1 fruit fly cellular context compared by ENCODE assay signal in genomic region chrX:6793390-6793789, dm6.
A peak's percentile ranks its signal among the peaks of the same experiment; 100 is the strongest.
TF ChIP-seq lines count a peak whose summit lies in the region.

No protein-coding gene starts in this region.

TF ChIP-seq in whole organism, embryonic, 481 proteins besides CTCF, POLR2A, EP300 and RAD21 (continued from another document and continues in another):
- TF ChIP-seq CG11504 (tag; optimal IDR thresholded peaks at IDR 0.05; lab: Kevin White, UChicago) (peak; percentile 82), Dip3 (GFP tag; optimal IDR thresholded peaks at IDR 0.05; lab: Kevin White, UChicago) (peak; percentile 56), ttk (GFP tag; IDR thresholded peaks at IDR 0.05; lab: Robert Waterston, UW) (peak; percentile 76), ac (GFP tag; optimal IDR thresholded peaks at IDR 0.05; lab: Kevin White, UChicago) (no peak), CG4730 (GFP tag; IDR thresholded peaks at IDR 0.05; lab: Robert Waterston, UW) (peak; percentile 32; the same call in 1 of the 2 replicates), Mes4 (GFP tag; optimal IDR thresholded peaks at IDR 0.05; lab: Kevin White, UChicago) (peak; percentile 32), z (GFP tag; IDR thresholded peaks at IDR 0.05; lab: Robert Waterston, UW) (no peak), ase (GFP tag; IDR thresholded peaks at IDR 0.05; lab: Robert Waterston, UW) (peak; percentile 65; the same call in 2 of the 3 replicates), CG18011 (GFP tag; optimal IDR thresholded peaks at IDR 0.05; lab: Kevin White, UChicago) (peak; percentile 22), chm (GFP tag; IDR thresholded peaks at IDR 0.05; lab: Robert Waterston, UW) (peak; percentile 59; the same call in 1 of the 2 replicates), sug (tag; optimal IDR thresholded peaks at IDR 0.05; lab: Kevin White, UChicago) (no peak), CG5245 (GFP tag; optimal IDR thresholded peaks at IDR 0.05; lab: Kevin White, UChicago) (peak; percentile 42), CG1603 (tag; optimal IDR thresholded peaks at IDR 0.05; lab: Kevin White, UChicago) (peak; percentile 81), ci (GFP tag; IDR thresholded peaks at IDR 0.05; lab: Robert Waterston, UW) (peak; percentile 87), CG16779 (GFP tag; IDR thresholded peaks at IDR 0.05; lab: Robert Waterston, UW) (peak; percentile 37; the same call in 1 of the 2 replicates), Gug (GFP tag; IDR thresholded peaks at IDR 0.05; lab: Robert Waterston, UW) (peak; percentile 69; the same call in 2 of the 4 replicates), HHEX (GFP tag; optimal IDR thresholded peaks at IDR 0.05; lab: Kevin White, UChicago) (peak; percentile 67), lov (optimal IDR thresholded peaks at IDR 0.05; lab: Kevin White, UChicago) (no peak), lov (GFP tag; IDR thresholded peaks at IDR 0.05; lab: Robert Waterston, UW) (no peak), CG8924 (tag; optimal IDR thresholded peaks at IDR 0.05; lab: Kevin White, UChicago) (peak; percentile 14), zfh1 (GFP tag; IDR thresholded peaks at IDR 0.05; lab: Robert Waterston, UW) (peak; percentile 78), stc (GFP tag; IDR thresholded peaks at IDR 0.05; lab: Robert Waterston, UW) (peak; percentile 73), ftz-f1 (GFP tag; optimal IDR thresholded peaks at IDR 0.05; lab: Kevin White, UChicago) (no peak), Spps (tag; optimal IDR thresholded peaks at IDR 0.05; lab: Kevin White, UChicago) (no peak), CG7786 (GFP tag; optimal IDR thresholded peaks at IDR 0.05; lab: Kevin White, UChicago) (peak; percentile 82), bsh (GFP tag; optimal IDR thresholded peaks at IDR 0.05; lab: Kevin White, UChicago) (peak; percentile 37 to 53), CG3065 (GFP tag; optimal IDR thresholded peaks at IDR 0.05; lab: Kevin White, UChicago) (peak; percentile 12), CG6813 (GFP tag; optimal IDR thresholded peaks at IDR 0.05; lab: Kevin White, UChicago) (peak; percentile 39), dmrt99B (tag; optimal IDR thresholded peaks at IDR 0.05; lab: Kevin White, UChicago) (peak; percentile 86), CG4282 (GFP tag; optimal IDR thresholded peaks at IDR 0.05; lab: Kevin White, UChicago) (peak; percentile 68), zen (tag; optimal IDR thresholded peaks at IDR 0.05; lab: Kevin White, UChicago) (no peak), Dfd (GFP tag; optimal IDR thresholded peaks at IDR 0.05; lab: Kevin White, UChicago) (no peak), lbe (GFP tag; optimal IDR thresholded peaks at IDR 0.05; lab: Kevin White, UChicago) (no peak), Hand (GFP tag; optimal IDR thresholded peaks at IDR 0.05; lab: Kevin White, UChicago) (no peak), slp2 (GFP tag; optimal IDR thresholded peaks at IDR 0.05; lab: Kevin White, UChicago) (peak; percentile 61), Hey (tag; optimal IDR thresholded peaks at IDR 0.05; lab: Kevin White, UChicago) (no peak), CG14710 (tag; optimal IDR thresholded peaks at IDR 0.05; lab: Kevin White, UChicago) (no peak), B-H1 (GFP tag; IDR thresholded peaks at IDR 0.05; lab: Robert Waterston, UW) (peak; percentile 62), CG12299 (tag; optimal IDR thresholded peaks at IDR 0.05; lab: Kevin White, UChicago) (no peak), sqz (GFP tag; optimal IDR thresholded peaks at IDR 0.05; lab: Kevin White, UChicago) (peak; percentile 20), schlank (tag; optimal IDR thresholded peaks at IDR 0.05; lab: Kevin White, UChicago) (peak; percentile 68), CG12744 (GFP tag; optimal IDR thresholded peaks at IDR 0.05; lab: Kevin White, UChicago) (peak; percentile 68), CG7556 (GFP tag; optimal IDR thresholded peaks at IDR 0.05; lab: Kevin White, UChicago) (peak; percentile 43), jumu (GFP tag; optimal IDR thresholded peaks at IDR 0.05; lab: Kevin White, UChicago) (peak; percentile 52), CG2889 (GFP tag; IDR thresholded peaks at IDR 0.05; lab: Robert Waterston, UW) (0 out of 3 replicates have a peak, but pooled peaks have one; percentile 36), emc (GFP tag; optimal IDR thresholded peaks at IDR 0.05; lab: Kevin White, UChicago) (peak; percentile 41), Atf-2 (GFP tag; optimal IDR thresholded peaks at IDR 0.05; lab: Kevin White, UChicago) (peak; percentile 40), CG17568 (GFP tag; optimal IDR thresholded peaks at IDR 0.05; lab: Kevin White, UChicago) (no peak), Nf-YC (tag; optimal IDR thresholded peaks at IDR 0.05; lab: Kevin White, UChicago) (no peak), CG12391 (tag; optimal IDR thresholded peaks at IDR 0.05; lab: Kevin White, UChicago) (peak; percentile 62), Dbx (GFP tag; IDR thresholded peaks at IDR 0.05; lab: Robert Waterston, UW) (peak; percentile 80), h (optimal IDR thresholded peaks at IDR 0.05; lab: Kevin White, UChicago) (no peak), gcm2 (GFP tag; optimal IDR thresholded peaks at IDR 0.05; lab: Kevin White, UChicago) (no peak), dan (GFP tag; IDR thresholded peaks at IDR 0.05; lab: Robert Waterston, UW) (no peak), NfI (GFP tag; optimal IDR thresholded peaks at IDR 0.05; lab: Kevin White, UChicago) (peak; percentile 76), pb (GFP tag; optimal IDR thresholded peaks at IDR 0.05; lab: Kevin White, UChicago) (peak; percentile 71), Nf-YA (GFP tag; IDR thresholded peaks at IDR 0.05; lab: Robert Waterston, UW) (0 out of 2 replicates have a peak, but pooled peaks have one; percentile 15), CG13123 (GFP tag; optimal IDR thresholded peaks at IDR 0.05; lab: Kevin White, UChicago) (no peak), CG2875 (GFP tag; optimal IDR thresholded peaks at IDR 0.05; lab: Kevin White, UChicago) (peak; percentile 20), Ada2b (GFP tag; IDR thresholded peaks at IDR 0.05; lab: Robert Waterston, UW) (peak; percentile 79), Hsf (GFP tag; optimal IDR thresholded peaks at IDR 0.05; lab: Kevin White, UChicago) (peak; percentile 71), run (tag; optimal IDR thresholded peaks at IDR 0.05; lab: Kevin White, UChicago) (no peak), Dp (GFP tag; optimal IDR thresholded peaks at IDR 0.05; lab: Kevin White, UChicago) (no peak), CG9609 (GFP tag; optimal IDR thresholded peaks at IDR 0.05; lab: Kevin White, UChicago) (peak; percentile 70), CG7271 (tag; optimal IDR thresholded peaks at IDR 0.05; lab: Kevin White, UChicago) (no peak), gt (GFP tag; IDR thresholded peaks at IDR 0.05; lab: Robert Waterston, UW) (no peak), CG15269 (tag; optimal IDR thresholded peaks at IDR 0.05; lab: Kevin White, UChicago) (peak; percentile 81), CG8944 (GFP tag; optimal IDR thresholded peaks at IDR 0.05; lab: Kevin White, UChicago) (peak; percentile 69), CG43689 (GFP tag; IDR thresholded peaks at IDR 0.05; lab: Robert Waterston, UW) (peak; percentile 32; the same call in 1 of the 2 replicates), CG1647 (GFP tag; optimal IDR thresholded peaks at IDR 0.05; lab: Kevin White, UChicago) (peak; percentile 58), CG6689 (GFP tag; IDR thresholded peaks at IDR 0.05; lab: Robert Waterston, UW) (peak; percentile 70), p53 (GFP tag; optimal IDR thresholded peaks at IDR 0.05; lab: Kevin White, UChicago) (no peak), CG3281 (GFP tag; optimal IDR thresholded peaks at IDR 0.05; lab: Kevin White, UChicago) (peak; percentile 74), dmrt11E (tag; optimal IDR thresholded peaks at IDR 0.05; lab: Kevin White, UChicago) (no peak), gce (GFP tag; IDR thresholded peaks at IDR 0.05; lab: Robert Waterston, UW) (peak; percentile 75; the same call in 2 of the 3 replicates), CG2678 (tag; optimal IDR thresholded peaks at IDR 0.05; lab: Kevin White, UChicago) (peak; percentile 81), fd3F (GFP tag; optimal IDR thresholded peaks at IDR 0.05; lab: Kevin White, UChicago) (peak; percentile 69), slou (GFP tag; optimal IDR thresholded peaks at IDR 0.05; lab: Kevin White, UChicago) (peak; percentile 22), bcd (GFP tag; optimal IDR thresholded peaks at IDR 0.05; lab: Kevin White, UChicago) (peak; percentile 67), CG2199 (GFP tag; IDR thresholded peaks at IDR 0.05; lab: Robert Waterston, UW) (no peak), CG3847 (GFP tag; IDR thresholded peaks at IDR 0.05; lab: Robert Waterston, UW) (peak; percentile 70), cg (GFP tag; optimal IDR thresholded peaks at IDR 0.05; lab: Kevin White, UChicago) (no peak), Xrp1 (GFP tag; IDR thresholded peaks at IDR 0.05; lab: Robert Waterston, UW) (peak; percentile 69), Optix (GFP tag; IDR thresholded peaks at IDR 0.05; lab: Robert Waterston, UW) (peak; percentile 65), inv (GFP tag; IDR thresholded peaks at IDR 0.05; lab: Robert Waterston, UW; ENCODE audit: partially characterized antibody) (no peak), Stat92E (GFP tag; optimal IDR thresholded peaks at IDR 0.05; lab: Kevin White, UChicago) (no peak), CG12104 (GFP tag; optimal IDR thresholded peaks at IDR 0.05; lab: Kevin White, UChicago) (peak; percentile 49), CG32767 (GFP tag; IDR thresholded peaks at IDR 0.05; lab: Robert Waterston, UW) (peak; percentile 30; the same call in 1 of the 2 replicates), CG7928 (GFP tag; optimal IDR thresholded peaks at IDR 0.05; lab: Kevin White, UChicago) (no peak), Chrac-16 (GFP tag; optimal IDR thresholded peaks at IDR 0.05; lab: Kevin White, UChicago) (peak; percentile 56), ssp (GFP tag; IDR thresholded peaks at IDR 0.05; lab: Robert Waterston, UW) (peak; percentile 58), Vsx1 (GFP tag; optimal IDR thresholded peaks at IDR 0.05; lab: Kevin White, UChicago) (peak; percentile 14), CG4617 (GFP tag; optimal IDR thresholded peaks at IDR 0.05; lab: Kevin White, UChicago; ENCODE audit: borderline replicate concordance) (peak; percentile 11), D19A (tag; optimal IDR thresholded peaks at IDR 0.05; lab: Kevin White, UChicago) (no peak), eve (GFP tag; optimal IDR thresholded peaks at IDR 0.05; lab: Kevin White, UChicago) (no peak), CG11085 (GFP tag; IDR thresholded peaks at IDR 0.05; lab: Robert Waterston, UW) (peak; percentile 70), pum (GFP tag; optimal IDR thresholded peaks at IDR 0.05; lab: Kevin White, UChicago) (peak; percentile 55), CG11093 (GFP tag; IDR thresholded peaks at IDR 0.05; lab: Robert Waterston, UW) (peak; percentile 52; the same call in 2 of the 3 replicates), CG14965 (GFP tag; optimal IDR thresholded peaks at IDR 0.05; lab: Kevin White, UChicago; ENCODE audit: borderline replicate concordance) (no peak), her (GFP tag; optimal IDR thresholded peaks at IDR 0.05; lab: Kevin White, UChicago) (peak; percentile 83), CG3995 (GFP tag; optimal IDR thresholded peaks at IDR 0.05; lab: Kevin White, UChicago) (peak; percentile 51), CrebB (tag; optimal IDR thresholded peaks at IDR 0.05; lab: Kevin White, UChicago) (peak; percentile 38), CG6683 (GFP tag; optimal IDR thresholded peaks at IDR 0.05; lab: Kevin White, UChicago) (no peak), CG12071 (GFP tag; optimal IDR thresholded peaks at IDR 0.05; lab: Kevin White, UChicago) (peak; percentile 80), pros (GFP tag; optimal IDR thresholded peaks at IDR 0.05; lab: Kevin White, UChicago) (no peak), CG7963 (GFP tag; IDR thresholded peaks at IDR 0.05; lab: Robert Waterston, UW; ENCODE audit: partially characterized antibody) (no peak), CG4424 (GFP tag; optimal IDR thresholded peaks at IDR 0.05; lab: Kevin White, UChicago) (peak; percentile 44), hth (optimal IDR thresholded peaks at IDR 0.05; lab: Kevin White, UChicago) (no peak), Sox100B (GFP tag; optimal IDR thresholded peaks at IDR 0.05; lab: Kevin White, UChicago) (peak; percentile 23), CG1832 (GFP tag; optimal IDR thresholded peaks at IDR 0.05; lab: Kevin White, UChicago) (no peak), Dek (tag; optimal IDR thresholded peaks at IDR 0.05; lab: Kevin White, UChicago) (peak; percentile 71), kni (GFP tag; optimal IDR thresholded peaks at IDR 0.05; lab: Kevin White, UChicago) (no peak), CG17802 (tag; optimal IDR thresholded peaks at IDR 0.05; lab: Kevin White, UChicago) (peak; percentile 25), CG18619 (GFP tag; optimal IDR thresholded peaks at IDR 0.05; lab: Kevin White, UChicago) (peak; percentile 64), E2f2 (GFP tag; IDR thresholded peaks at IDR 0.05; lab: Robert Waterston, UW) (peak; percentile 39; the same call in 1 of the 2 replicates), CG9817 (tag; optimal IDR thresholded peaks at IDR 0.05; lab: Kevin White, UChicago) (peak; percentile 77), Hr51 (GFP tag; optimal IDR thresholded peaks at IDR 0.05; lab: Kevin White, UChicago) (peak; percentile 15 to 81), mld (GFP tag; IDR thresholded peaks at IDR 0.05; lab: Robert Waterston, UW; ENCODE audit: partially characterized antibody) (no peak), CG1529 (GFP tag; optimal IDR thresholded peaks at IDR 0.05; lab: Kevin White, UChicago) (peak; percentile 42), bab2 (GFP tag; optimal IDR thresholded peaks at IDR 0.05; lab: Kevin White, UChicago) (peak; percentile 79), Nf-YB (GFP tag; optimal IDR thresholded peaks at IDR 0.05; lab: Kevin White, UChicago) (peak; percentile 18), CG15479 (GFP tag; optimal IDR thresholded peaks at IDR 0.05; lab: Kevin White, UChicago) (no peak), CG7839 (tag; optimal IDR thresholded peaks at IDR 0.05; lab: Kevin White, UChicago) (peak; percentile 79), crc (GFP tag; optimal IDR thresholded peaks at IDR 0.05; lab: Kevin White, UChicago) (peak; percentile 43), Side (GFP tag; optimal IDR thresholded peaks at IDR 0.05; lab: Kevin White, UChicago) (peak; percentile 74), CG17328 (GFP tag; IDR thresholded peaks at IDR 0.05; lab: Robert Waterston, UW) (peak; percentile 68), HLHmδ (GFP tag; optimal IDR thresholded peaks at IDR 0.05; lab: Kevin White, UChicago) (no peak), pho (GFP tag; optimal IDR thresholded peaks at IDR 0.05; lab: Kevin White, UChicago) (peak; percentile 75), CG9437 (GFP tag; optimal IDR thresholded peaks at IDR 0.05; lab: Kevin White, UChicago) (peak; percentile 30), Doc3 (GFP tag; IDR thresholded peaks at IDR 0.05; lab: Robert Waterston, UW; ENCODE audit: partially characterized antibody) (no peak), CG10543 (GFP tag; optimal IDR thresholded peaks at IDR 0.05; lab: Kevin White, UChicago) (no peak), Tbp (GFP tag; optimal IDR thresholded peaks at IDR 0.05; lab: Kevin White, UChicago) (no peak)
